Worm (Caenorhabditis elegans): Measurements from ENCODE around the gene K10H10.10.

- TF ChIP-seq unc-62 (GFP tag; optimal IDR thresholded peaks at IDR 0.05 in 1 of 2) (no peak), unc-62 (tag; optimal IDR thresholded peaks at IDR 0.05) (no peak), lin-39 (tag; optimal IDR thresholded peaks at IDR 0.05) (no peak), ama-1 (optimal IDR thresholded peaks at IDR 0.05) (no peak), nhr-11 (tag; optimal IDR thresholded peaks at IDR 0.05) (no peak), lin-1 (GFP tag; IDR thresholded peaks at IDR 0.05) (no peak), nhr-76 (tag; optimal IDR thresholded peaks at IDR 0.05) (no peak), Y5F2A.4 (GFP tag; optimal IDR thresholded peaks at IDR 0.05) (no peak), lin-15B (tag; optimal IDR thresholded peaks at IDR 0.05) (no peak), nhr-102 (tag; optimal IDR thresholded peaks at IDR 0.05) (no peak), nhr-77 (tag; optimal IDR thresholded peaks at IDR 0.05) (no peak), unc-39 (tag; optimal IDR thresholded peaks at IDR 0.05) (no peak)
These were observed 41.1 kb downstream of the K10H10.10 start, which contains the start of gene gcy-29 for ce11 chrII:14548691-14549090.
